Fruit fly (Drosophila melanogaster) whole organism, embryonic: ENCODE measurements around the gene CG32679.

Source experiments
- Adf1 ChIP-seq: fragments of 200-800 bp; sonication (Bioruptor generic); IDR thresholded peaks from 2 replicates; pipeline ENCODE4 v1.3.6; 2022; ENCODE audit warnings: missing biosample characterization, missing genetic modification characterization
- B-H2 ChIP-seq: fragments of 200-800 bp; sonication (Bioruptor generic); optimal IDR thresholded peaks from 2 replicates; lab custom pipeline; 2018; ENCODE audit warnings: missing biosample characterization, mild to moderate bottlenecking, missing genetic modification characterization
- Bgb ChIP-seq: fragments of 200-800 bp; sonication (Bioruptor generic); IDR thresholded peaks from 2 replicates; pipeline ENCODE4 v1.3.6; 2022; ENCODE audit warnings: missing biosample characterization, missing genetic modification characterization; ENCODE audit not compliant: partially characterized antibody
- CG10366 ChIP-seq: fragments of 200-800 bp; sonication (Bioruptor generic); IDR thresholded peaks from 2 replicates; pipeline ENCODE4 v1.3.6; 2022; ENCODE audit warnings: missing biosample characterization, missing genetic modification characterization
- CG11456 ChIP-seq: fragments of 200-800 bp; sonication (Bioruptor generic); IDR thresholded peaks from 3 replicates; pipeline ENCODE4 v1.3.6; 2022; ENCODE audit warnings: missing biosample characterization, missing genetic modification characterization
- CG11560 ChIP-seq: fragments of 200-800 bp; sonication (Bioruptor generic); IDR thresholded peaks from 3 replicates; pipeline ENCODE4 v1.3.6; 2022; ENCODE audit warnings: missing biosample characterization, missing genetic modification characterization
- CG13287 ChIP-seq: fragments of 200-800 bp; sonication (Bioruptor generic); IDR thresholded peaks from 2 replicates; pipeline ENCODE4 v1.3.6; 2022; ENCODE audit warnings: missing biosample characterization, missing genetic modification characterization; ENCODE audit not compliant: partially characterized antibody
- CG14965 ChIP-seq: fragments of 200-800 bp; sonication (Bioruptor generic); optimal IDR thresholded peaks from 2 replicates; lab custom pipeline; 2016; ENCODE audit warnings: missing biosample characterization, missing genetic modification characterization, borderline replicate concordance
- CG15011 ChIP-seq: fragments of 200-800 bp; sonication (Bioruptor generic); optimal IDR thresholded peaks from 3 replicates; lab custom pipeline; 2018; ENCODE audit warnings: missing biosample characterization, mild to moderate bottlenecking, missing genetic modification characterization
- CG15514 ChIP-seq: fragments of 200-800 bp; sonication (Bioruptor generic); optimal IDR thresholded peaks from 3 replicates; lab custom pipeline; 2017; ENCODE audit warnings: missing biosample characterization, missing genetic modification characterization, mild to moderate bottlenecking, moderate library complexity, missing genetic modification reagents
- CG16779 ChIP-seq: fragments of 200-800 bp; sonication (Bioruptor generic); IDR thresholded peaks from 2 replicates; pipeline ENCODE4 v1.3.6; 2022; ENCODE audit warnings: missing biosample characterization, missing genetic modification characterization
- CG17186 ChIP-seq: fragments of 200-800 bp; sonication (Bioruptor generic); optimal IDR thresholded peaks from 3 replicates; lab custom pipeline; 2017; ENCODE audit warnings: missing biosample characterization, missing genetic modification reagents, missing genetic modification characterization
- CG1832 ChIP-seq: fragments of 200-800 bp; sonication (Bioruptor generic); optimal IDR thresholded peaks from 2 replicates; lab custom pipeline; 2017; ENCODE audit warnings: missing biosample characterization, mild to moderate bottlenecking, missing genetic modification characterization, inconsistent platforms
- CG18619 ChIP-seq: fragments of 200-800 bp; sonication (Bioruptor generic); optimal IDR thresholded peaks from 3 replicates; lab custom pipeline; 2017; ENCODE audit warnings: missing biosample characterization, mild to moderate bottlenecking, missing genetic modification characterization
- CG2129 ChIP-seq: fragments of 200-800 bp; sonication (Bioruptor generic); IDR thresholded peaks from 2 replicates; pipeline ENCODE4 v1.3.6; 2022; ENCODE audit warnings: missing biosample characterization, missing genetic modification characterization; ENCODE audit not compliant: partially characterized antibody
- CG3163 ChIP-seq: fragments of 200-800 bp; sonication (Bioruptor generic); optimal IDR thresholded peaks from 3 replicates; lab custom pipeline; 2016; ENCODE audit warnings: missing biosample characterization, missing genetic modification characterization
- CG32532 ChIP-seq: fragments of 200-800 bp; sonication (Bioruptor generic); IDR thresholded peaks from 2 replicates; pipeline ENCODE4 v1.3.6; 2022; ENCODE audit warnings: missing biosample characterization, missing genetic modification characterization
- CG32772 ChIP-seq: fragments of 200-800 bp; sonication (Bioruptor generic); IDR thresholded peaks from 2 replicates; pipeline ENCODE4 v1.3.6; 2022; ENCODE audit warnings: missing biosample characterization, missing genetic modification characterization
- CG6765 ChIP-seq: fragments of 200-800 bp; sonication (Bioruptor generic); optimal IDR thresholded peaks from 3 replicates; lab custom pipeline; 2017; ENCODE audit warnings: missing biosample characterization, mild to moderate bottlenecking, missing genetic modification characterization
- CG7786 ChIP-seq: fragments of 200-800 bp; sonication (Bioruptor generic); optimal IDR thresholded peaks from 2 replicates; lab custom pipeline; 2016; ENCODE audit warnings: missing biosample characterization, missing genetic modification characterization
- CG9215 ChIP-seq: fragments of 200-800 bp; sonication (Bioruptor generic); IDR thresholded peaks from 2 replicates; pipeline ENCODE4 v1.3.6; 2022; ENCODE audit warnings: missing biosample characterization, missing genetic modification characterization
- CG9437 ChIP-seq: fragments of 200-800 bp; sonication (Bioruptor generic); optimal IDR thresholded peaks from 2 replicates; lab custom pipeline; 2018; ENCODE audit warnings: missing biosample characterization, mild to moderate bottlenecking, missing genetic modification characterization
- Doc2 ChIP-seq: fragments of 200-800 bp; sonication (Bioruptor generic); IDR thresholded peaks from 2 replicates; pipeline ENCODE4 v1.3.6; 2022; ENCODE audit warnings: missing biosample characterization, missing genetic modification characterization
- HLH4C ChIP-seq: fragments of 200-800 bp; sonication (Bioruptor generic); IDR thresholded peaks from 3 replicates; pipeline ENCODE4 v1.3.6; 2022; ENCODE audit warnings: missing biosample characterization, missing genetic modification characterization; ENCODE audit not compliant: partially characterized antibody
- HLHmδ ChIP-seq: fragments of 200-800 bp; sonication (Bioruptor generic); optimal IDR thresholded peaks from 2 replicates; lab custom pipeline; 2018; ENCODE audit warnings: missing biosample characterization, mild to moderate bottlenecking, missing genetic modification characterization, moderate library complexity
- Hmr ChIP-seq: fragments of 200-800 bp; sonication (Bioruptor generic); optimal IDR thresholded peaks from 3 replicates; lab custom pipeline; 2017; ENCODE audit warnings: mild to moderate bottlenecking, missing biosample characterization, missing genetic modification reagents, missing genetic modification characterization
- Hr51 ChIP-seq, 2 experiments: fragments of 200-800 bp; sonication (Bioruptor generic); optimal IDR thresholded peaks; 2 replicates in 1 of 2; 3 replicates in 1 of 2; lab custom pipeline; 2016 to 2018; ENCODE audit warnings: missing biosample characterization in 2 of 2, missing genetic modification characterization in 2 of 2, mild to moderate bottlenecking in 1 of 2, moderate library complexity in 1 of 2
- Lpt ChIP-seq: fragments of >200 bp; optimal IDR thresholded peaks from 2 replicates; lab custom pipeline; 2018; ENCODE audit warnings: missing biosample characterization, missing genetic modification characterization
- Meics ChIP-seq: fragments of 200-800 bp; sonication (Bioruptor generic); optimal IDR thresholded peaks from 2 replicates; lab custom pipeline; 2017; ENCODE audit warnings: missing biosample characterization, mild to moderate bottlenecking, missing genetic modification characterization
- Sry-β ChIP-seq: fragments of 200-800 bp; sonication (Bioruptor generic); optimal IDR thresholded peaks from 2 replicates; lab custom pipeline; 2018; ENCODE audit warnings: missing biosample characterization, mild to moderate bottlenecking, missing genetic modification characterization, moderate library complexity
- Xrp1 ChIP-seq: fragments of 200-800 bp; sonication (Bioruptor generic); IDR thresholded peaks from 2 replicates; pipeline ENCODE4 v1.3.6; 2022; ENCODE audit warnings: missing biosample characterization, missing genetic modification characterization
- ato ChIP-seq: fragments of 200-800 bp; sonication (Bioruptor generic); IDR thresholded peaks from 2 replicates; pipeline ENCODE4 v1.3.6; 2022; ENCODE audit warnings: missing biosample characterization, missing genetic modification characterization; ENCODE audit not compliant: partially characterized antibody
- bbx ChIP-seq: fragments of 200-800 bp; sonication (Bioruptor generic); IDR thresholded peaks from 2 replicates; pipeline ENCODE4 v1.3.6; 2022; ENCODE audit warnings: missing biosample characterization, missing genetic modification characterization; ENCODE audit not compliant: partially characterized antibody
- disco-r ChIP-seq: fragments of 200-800 bp; sonication (Bioruptor generic); optimal IDR thresholded peaks from 2 replicates; lab custom pipeline; 2016; ENCODE audit warnings: missing biosample characterization, missing genetic modification characterization
- fru ChIP-seq: fragments of >200 bp; optimal IDR thresholded peaks from 2 replicates; lab custom pipeline; 2017
- gcm2 ChIP-seq: fragments of 200-800 bp; sonication (Bioruptor generic); optimal IDR thresholded peaks from 2 replicates; lab custom pipeline; 2016; ENCODE audit warnings: missing biosample characterization, missing genetic modification characterization
- her ChIP-seq: fragments of 200-800 bp; sonication (Bioruptor generic); optimal IDR thresholded peaks from 2 replicates; lab custom pipeline; 2016; ENCODE audit warnings: missing biosample characterization, missing genetic modification characterization
- mirr ChIP-seq: fragments of 200-800 bp; sonication (Bioruptor generic); optimal IDR thresholded peaks from 3 replicates; lab custom pipeline; 2018; ENCODE audit warnings: missing biosample characterization, mild to moderate bottlenecking, missing genetic modification characterization
- oc ChIP-seq: fragments of 200-800 bp; sonication (Bioruptor generic); optimal IDR thresholded peaks from 2 replicates; lab custom pipeline; 2018; ENCODE audit warnings: missing biosample characterization, mild to moderate bottlenecking, missing genetic modification characterization, moderate library complexity
- pan ChIP-seq, 4 experiments: fragments of >200 bp in 3 of 4; fragments of 200-800 bp in 1 of 4; sonication (Bioruptor generic) in 1 of 4; optimal IDR thresholded peaks in 3 of 4; IDR thresholded peaks in 1 of 4; 2 replicates each; pipeline versions ENCODE4 v1.3.6 to Lab custom; 2017 to 2022; ENCODE audit warnings: missing biosample characterization in 2 of 4, missing genetic modification characterization in 2 of 4, mixed read lengths in 1 of 4
- pho ChIP-seq: fragments of 200-800 bp; sonication (Bioruptor generic); optimal IDR thresholded peaks from 2 replicates; lab custom pipeline; 2016; ENCODE audit warnings: missing biosample characterization, missing genetic modification characterization
- phol ChIP-seq: fragments of 200-800 bp; sonication (Bioruptor generic); optimal IDR thresholded peaks from 3 replicates; lab custom pipeline; 2018; ENCODE audit warnings: missing biosample characterization, mild to moderate bottlenecking, missing genetic modification characterization, moderate library complexity
- pros ChIP-seq: fragments of 200-800 bp; sonication (Bioruptor generic); optimal IDR thresholded peaks from 3 replicates; lab custom pipeline; 2019; ENCODE audit warnings: missing biosample characterization, mild to moderate bottlenecking, missing genetic modification characterization, moderate library complexity
- psq ChIP-seq: fragments of 200-800 bp; sonication (Bioruptor generic); optimal IDR thresholded peaks from 2 replicates; lab custom pipeline; 2017; ENCODE audit warnings: missing biosample characterization, missing genetic modification characterization
- sna ChIP-seq: fragments of 200-800 bp; sonication (Bioruptor generic); IDR thresholded peaks from 2 replicates; pipeline ENCODE4 v1.3.6; 2022; ENCODE audit warnings: missing biosample characterization, missing genetic modification characterization; ENCODE audit not compliant: partially characterized antibody
- stwl ChIP-seq: fragments of 200-800 bp; sonication (Bioruptor generic); optimal IDR thresholded peaks from 3 replicates; lab custom pipeline; 2018; ENCODE audit warnings: missing biosample characterization, mild to moderate bottlenecking, missing genetic modification characterization, moderate library complexity
- twi ChIP-seq: fragments of 200-800 bp; optimal IDR thresholded peaks from 2 replicates; lab custom pipeline; 2019; ENCODE audit warnings: missing biosample characterization, mild to moderate bottlenecking, missing genetic modification characterization, moderate library complexity
- unc-4 ChIP-seq: fragments of 200-800 bp; sonication (Bioruptor generic); IDR thresholded peaks from 2 replicates; pipeline ENCODE4 v1.3.6; 2022; ENCODE audit warnings: missing biosample characterization, missing genetic modification characterization; ENCODE audit not compliant: partially characterized antibody

The CG32679 gene

dm6 chrX:10333352-10333751 is 33.9 kb downstream of the CG32679 start, which contains the start of gene CG43740 (continued):
- TF ChIP-seq HLHmδ (GFP tag; lab: Kevin White, UChicago) (no peak), CG9215 (GFP tag; lab: Robert Waterston, UW) (no peak), pros (GFP tag; lab: Kevin White, UChicago) (no peak), Lpt (GFP tag; lab: Kevin White, UChicago) (no peak), fru (no peak), CG18619 (no peak), Hmr (no peak), disco-r (GFP tag; lab: Kevin White, UChicago) (no peak), unc-4 (GFP tag; lab: Robert Waterston, UW) (0 out of 2 replicates have a peak, but pooled peaks have one; percentile 18), pho (GFP tag; lab: Kevin White, UChicago) (no peak), CG13287 (GFP tag; lab: Robert Waterston, UW) (no peak), CG32532 (GFP tag; lab: Robert Waterston, UW) (peak; percentile 13; the same call in 1 of the 2 replicates), Bgb (no peak), CG3163 (peak; percentile 60), Meics (GFP tag; lab: Kevin White, UChicago) (no peak)

DNA sequence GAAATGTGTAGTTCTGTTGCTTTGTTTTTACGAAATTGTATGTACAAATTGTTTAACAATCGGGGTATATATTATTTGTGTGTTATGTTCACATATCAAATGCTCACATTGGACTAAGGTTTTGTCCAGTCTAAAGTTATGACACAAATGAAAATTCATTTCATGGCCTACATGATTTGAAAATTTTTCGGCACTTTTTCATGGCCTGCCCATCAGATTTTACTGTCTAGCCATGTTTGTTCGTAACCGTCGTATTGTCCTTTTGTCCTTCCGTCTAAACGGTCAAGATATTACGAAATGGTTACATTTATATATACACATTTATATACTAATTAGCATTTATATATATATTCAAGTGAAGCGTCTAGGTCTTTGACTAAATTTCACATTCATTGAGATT is 35.6 kb downstream of the CG32679 start, which contains the start of gene CG15306:
CG15306 (minus strand) TSS at position 101 of the 400 bp plus-strand sequence.
- no peak for TF ChIP-seq pan (optimal IDR thresholded peaks at IDR 0.05; lab: Kevin White, UChicago)
- no peak for TF ChIP-seq pan (GFP tag; optimal IDR thresholded peaks at IDR 0.05 in 1 of 2, IDR thresholded peaks at IDR 0.05 in 1 of 2)
- TF ChIP-seq B-H2 (GFP tag; lab: Kevin White, UChicago): no peak
- TF ChIP-seq CG17186 (GFP tag; lab: Kevin White, UChicago): no peak
- TF ChIP-seq oc: no peak
- no peak for TF ChIP-seq CG7786 (GFP tag; lab: Kevin White, UChicago)
- TF ChIP-seq CG11456 (GFP tag; lab: Robert Waterston, UW): no peak
- no peak for TF ChIP-seq Doc2 (GFP tag; lab: Robert Waterston, UW)
- TF ChIP-seq HLH4C (GFP tag; lab: Robert Waterston, UW): no peak
- TF ChIP-seq CG16779 (GFP tag; lab: Robert Waterston, UW): no peak
- no peak for TF ChIP-seq Hr51 (GFP tag; optimal IDR thresholded peaks at IDR 0.05; lab: Kevin White, UChicago)
- no peak for TF ChIP-seq CG9437
- TF ChIP-seq psq (GFP tag; lab: Kevin White, UChicago): no peak
- no peak for TF ChIP-seq phol
- no peak for TF ChIP-seq bbx
- no peak for TF ChIP-seq twi (tag; lab: Kevin White, UChicago)
- no peak for TF ChIP-seq CG32772
- TF ChIP-seq CG11560 (tag; lab: Robert Waterston, UW): no peak
- no peak for TF ChIP-seq ato (GFP tag; lab: Robert Waterston, UW)
- TF ChIP-seq, all 482 proteins: peak for 0

- TF ChIP-seq CG2129 (GFP tag; lab: Robert Waterston, UW): no peak
- no peak for TF ChIP-seq Xrp1 (GFP tag; lab: Robert Waterston, UW)
- TF ChIP-seq CG6765 (GFP tag; lab: Kevin White, UChicago): peak; percentile 30
- no peak for TF ChIP-seq CG10366
- TF ChIP-seq CG15011: no peak
- TF ChIP-seq mirr: peak; percentile 34
- no peak for TF ChIP-seq Sry-β (GFP tag; lab: Kevin White, UChicago)
- no peak for TF ChIP-seq CG1832 (GFP tag; lab: Kevin White, UChicago)
- peak; percentile 50 for TF ChIP-seq Adf1
- no peak for TF ChIP-seq gcm2 (GFP tag; lab: Kevin White, UChicago)
- TF ChIP-seq sna (GFP tag; lab: Robert Waterston, UW): no peak
- TF ChIP-seq her: peak; percentile 12
- TF ChIP-seq stwl (tag; lab: Kevin White, UChicago): no peak
- no peak for TF ChIP-seq CG14965 (GFP tag; lab: Kevin White, UChicago)
- TF ChIP-seq CG15514 (GFP tag; lab: Kevin White, UChicago): peak; percentile 60
- no peak for TF ChIP-seq ato (GFP tag; lab: Robert Waterston, UW)
Measured at dm6 chrX:10329659-10330289, 37.5 kb downstream of the CG32679 start, which contains the start of gene Gip. Gene Gip (minus strand): TSS chrX:10329872.
